Worm (Caenorhabditis elegans) whole organism, late embryonic: ENCODE measurements around the gene T16G12.12.
A peak's percentile ranks its signal among the peaks of the same experiment; 100 is the strongest.
"Not testable (repeated sequence)": the region's sequence is repeated elsewhere in the genome, so short reads cannot be mapped to it uniquely, and the experiment has no call there.

Experiments
- K02D7.2 ChIP-seq: sonication (generic microtip); optimal IDR thresholded peaks from 2 replicates; lab custom pipeline; 2017; ENCODE audit warnings: mild to moderate bottlenecking, missing genetic modification characterization, missing compliant biosample characterization
- K09A11.1 ChIP-seq: sonication (generic microtip); optimal IDR thresholded peaks from 2 replicates; lab custom pipeline; 2017; ENCODE audit warnings: antibody characterized with exemption, mild to moderate bottlenecking, missing genetic modification characterization, missing compliant biosample characterization; ENCODE audit not compliant: insufficient read depth
- ahr-1 ChIP-seq: sonication (generic microtip); optimal IDR thresholded peaks from 2 replicates; lab custom pipeline; 2016; ENCODE audit warnings: missing genetic modification characterization, missing compliant biosample characterization
- ama-1 ChIP-seq: fragments of 150-350 bp; optimal IDR thresholded peaks from 2 replicates; lab custom pipeline; 2014
- ceh-14 ChIP-seq: sonication (generic microtip); optimal IDR thresholded peaks from 2 replicates; lab custom pipeline; 2016; ENCODE audit warnings: missing genotype, missing genetic modification characterization, missing compliant biosample characterization
- ceh-18 ChIP-seq: sonication (generic microtip); optimal IDR thresholded peaks from 2 replicates; lab custom pipeline; 2016; ENCODE audit warnings: missing genetic modification characterization, missing compliant biosample characterization
- ceh-19 ChIP-seq: fragments of 200-800 bp; sonication (Bioruptor generic); optimal IDR thresholded peaks from 2 replicates; lab custom pipeline; 2018; ENCODE audit warnings: mild to moderate bottlenecking, missing genetic modification characterization, missing compliant biosample characterization
- ceh-24 ChIP-seq: sonication (generic microtip); optimal IDR thresholded peaks from 2 replicates; lab custom pipeline; 2016; ENCODE audit warnings: mild to moderate bottlenecking, missing genetic modification characterization, missing compliant biosample characterization
- ceh-31 ChIP-seq: sonication (generic microtip); optimal IDR thresholded peaks from 2 replicates; lab custom pipeline; 2016; ENCODE audit warnings: missing genetic modification characterization, missing compliant biosample characterization
- ceh-34 ChIP-seq: sonication (generic microtip); optimal IDR thresholded peaks from 2 replicates; lab custom pipeline; 2016; ENCODE audit warnings: mild to moderate bottlenecking, missing genetic modification characterization, missing compliant biosample characterization
- ceh-45 ChIP-seq: fragments of 200-800 bp; sonication (Bioruptor generic); IDR thresholded peaks from 2 replicates; pipeline ENCODE4 v1.3.6; 2022; ENCODE audit warnings: missing genetic modification reagents, missing genetic modification characterization, missing compliant biosample characterization
- ceh-9 ChIP-seq: sonication (generic microtip); optimal IDR thresholded peaks from 2 replicates; lab custom pipeline; 2016; ENCODE audit warnings: mild to moderate bottlenecking, missing genetic modification characterization, inconsistent platforms, missing compliant biosample characterization
- che-1 ChIP-seq: sonication (generic microtip); optimal IDR thresholded peaks from 2 replicates; lab custom pipeline; 2016; ENCODE audit warnings: mild to moderate bottlenecking, missing genetic modification characterization, missing compliant biosample characterization
- elt-2 ChIP-seq: sonication (generic microtip); optimal IDR thresholded peaks from 2 replicates; lab custom pipeline; 2016; ENCODE audit warnings: missing genetic modification reagents, missing genetic modification characterization, missing compliant biosample characterization
- elt-4 ChIP-seq: sonication (generic microtip); optimal IDR thresholded peaks from 2 replicates; lab custom pipeline; 2016; ENCODE audit warnings: missing genetic modification characterization, missing compliant biosample characterization
- ets-4 ChIP-seq: sonication (generic microtip); optimal IDR thresholded peaks from 2 replicates; lab custom pipeline; 2016; ENCODE audit warnings: missing genetic modification characterization, missing compliant biosample characterization
- eyg-1 ChIP-seq: sonication (generic microtip); optimal IDR thresholded peaks from 2 replicates; lab custom pipeline; 2016; ENCODE audit warnings: missing genotype, missing genetic modification characterization, missing compliant biosample characterization
- fax-1 ChIP-seq: sonication (generic microtip); optimal IDR thresholded peaks from 2 replicates; lab custom pipeline; 2016; ENCODE audit warnings: missing genotype, missing genetic modification characterization, missing compliant biosample characterization
- fkh-10 ChIP-seq: fragments of 150-350 bp; optimal IDR thresholded peaks from 2 replicates; lab custom pipeline; 2014; ENCODE audit warnings: missing biosample characterization, missing genetic modification reagents, missing genetic modification characterization
- hlh-13 ChIP-seq: fragments of 200-800 bp; sonication (Bioruptor generic); optimal IDR thresholded peaks from 2 replicates; lab custom pipeline; 2018; ENCODE audit warnings: mild to moderate bottlenecking, missing genetic modification characterization, missing compliant biosample characterization
- hlh-30 ChIP-seq: sonication (generic microtip); optimal IDR thresholded peaks from 2 replicates; lab custom pipeline; 2017; ENCODE audit warnings: antibody characterized with exemption, missing genetic modification characterization, missing compliant biosample characterization; ENCODE audit not compliant: insufficient read depth
- lim-6 ChIP-seq: sonication (generic microtip); optimal IDR thresholded peaks from 2 replicates; lab custom pipeline; 2016; ENCODE audit warnings: missing genetic modification characterization, missing compliant biosample characterization
- lin-11 ChIP-seq: fragments of 200-800 bp; sonication (Bioruptor generic); optimal IDR thresholded peaks from 2 replicates; lab custom pipeline; 2018; ENCODE audit warnings: mild to moderate bottlenecking, missing genetic modification characterization, missing compliant biosample characterization
- mec-3 ChIP-seq: sonication (generic microtip); optimal IDR thresholded peaks from 2 replicates; lab custom pipeline; 2016; ENCODE audit warnings: borderline replicate concordance, missing genetic modification characterization, missing compliant biosample characterization
- npax-4 ChIP-seq: sonication (generic microtip); optimal IDR thresholded peaks from 2 replicates; lab custom pipeline; 2016; ENCODE audit warnings: missing genetic modification characterization, missing compliant biosample characterization
- odd-2 ChIP-seq: sonication (generic microtip); optimal IDR thresholded peaks from 2 replicates; lab custom pipeline; 2017; ENCODE audit warnings: antibody characterized with exemption, mild to moderate bottlenecking, missing genetic modification characterization, missing compliant biosample characterization
- pax-1 ChIP-seq: fragments of 150-350 bp; optimal IDR thresholded peaks from 2 replicates; lab custom pipeline; 2014; ENCODE audit warnings: missing biosample characterization, missing genetic modification characterization
- pros-1 ChIP-seq: fragments of 150-350 bp; optimal IDR thresholded peaks from 2 replicates; lab custom pipeline; 2014; ENCODE audit warnings: missing biosample characterization, missing genetic modification reagents, missing genetic modification characterization
- sox-4 ChIP-seq: sonication (generic microtip); optimal IDR thresholded peaks from 2 replicates; lab custom pipeline; 2017; ENCODE audit warnings: mild to moderate bottlenecking, missing genetic modification characterization, inconsistent platforms, missing compliant biosample characterization
- tbx-2 ChIP-seq: sonication (generic microtip); optimal IDR thresholded peaks from 2 replicates; lab custom pipeline; 2016; ENCODE audit warnings: missing genetic modification characterization, missing compliant biosample characterization
- unc-55 ChIP-seq: sonication (generic microtip); optimal IDR thresholded peaks from 2 replicates; lab custom pipeline; 2017; ENCODE audit warnings: missing biosample characterization, missing genetic modification reagents, missing genetic modification characterization
- unc-86 ChIP-seq: sonication (generic microtip); optimal IDR thresholded peaks from 2 replicates; lab custom pipeline; 2016; ENCODE audit warnings: missing genetic modification characterization, missing compliant biosample characterization
- ztf-16 ChIP-seq: sonication (generic microtip); optimal IDR thresholded peaks from 2 replicates; lab custom pipeline; 2017; ENCODE audit warnings: missing genetic modification characterization, missing compliant biosample characterization

The T16G12.12 gene

DNA sequence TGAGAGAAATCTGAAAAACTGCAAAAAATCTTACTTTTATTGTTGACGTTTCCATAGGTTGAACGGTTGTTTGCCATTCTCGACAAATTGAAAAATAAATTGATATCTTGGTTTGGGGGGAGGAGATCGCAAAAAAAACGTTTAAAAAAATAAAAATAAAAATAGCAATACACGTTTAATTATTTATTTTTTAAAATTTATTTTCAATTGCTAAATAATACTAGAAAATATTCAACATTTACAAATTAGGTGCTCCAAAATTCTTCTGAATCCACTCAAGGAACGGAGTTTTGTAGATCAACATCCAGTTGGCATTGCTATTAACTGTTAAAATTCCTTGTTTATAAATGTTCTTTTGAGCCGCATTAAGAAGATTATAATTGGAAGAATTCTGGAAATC is 13.4 kb upstream of the T16G12.12 start, which contains the start of gene T16G12.7:
TSS of gene T16G12.7 (minus strand) at position 101 of the 400 bp plus-strand sequence.
- TF ChIP-seq elt-2 (tag; lab: Kevin White, UChicago) (no peak), eyg-1 (no peak), ets-4 (tag; lab: Kevin White, UChicago) (no peak), hlh-13 (GFP tag; lab: Kevin White, UChicago) (no peak), pros-1 (no peak), ceh-14 (tag; lab: Kevin White, UChicago) (no peak), unc-55 (GFP tag; lab: Kevin White, UChicago) (no peak), mec-3 (tag; lab: Kevin White, UChicago) (no peak), ceh-24 (tag; lab: Kevin White, UChicago) (no peak), ceh-19 (no peak), K02D7.2 (tag; lab: Kevin White, UChicago) (no peak), sox-4 (tag; lab: Kevin White, UChicago) (no peak)

DNA sequence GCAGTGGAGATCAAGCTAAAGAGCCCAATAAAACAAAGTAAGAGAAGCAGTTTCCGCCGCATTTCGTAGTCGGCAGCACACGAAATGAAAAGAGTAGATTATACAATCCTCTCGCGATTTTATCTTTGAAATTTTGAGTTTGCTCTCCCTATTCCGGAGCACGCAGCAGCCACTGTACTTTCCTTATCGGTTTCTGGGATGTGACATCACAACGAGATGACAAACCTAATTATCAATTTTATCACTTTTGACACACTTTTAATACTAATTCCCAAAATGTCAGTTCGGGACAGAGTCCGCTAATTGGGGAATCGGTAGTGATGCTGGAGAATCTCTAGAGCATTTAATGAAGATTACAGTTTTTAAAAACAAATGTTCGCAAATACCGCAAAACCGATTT is 3.7 kb upstream of the T16G12.12 start, which contains the start of gene T16G12.1:
TSS of gene T16G12.1 (minus strand) at position 176 of the 400 bp plus-strand sequence.
- TF ChIP-seq che-1 (tag; lab: Kevin White, UChicago), result no peak
- TF ChIP-seq elt-2 (tag; lab: Kevin White, UChicago), result peak; percentile 53

DNA sequence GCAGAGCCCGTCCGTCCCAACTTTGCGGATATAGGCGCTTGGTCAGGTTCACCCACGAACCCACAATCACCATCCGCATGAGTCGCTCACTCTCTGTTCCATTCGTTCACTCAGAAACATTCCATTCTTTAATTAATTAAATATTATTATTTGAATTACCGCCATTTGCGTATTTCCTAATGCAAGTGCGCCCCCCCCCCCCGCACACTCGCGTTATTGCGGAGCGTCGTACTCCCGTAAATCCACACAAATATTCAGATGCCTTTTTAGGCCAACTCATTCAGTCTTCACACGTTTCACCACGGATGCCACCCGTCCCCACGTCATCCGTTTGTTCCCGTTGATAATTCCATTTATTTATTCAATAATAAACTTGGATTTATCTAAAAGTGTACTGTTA is 3.1 kb upstream of the T16G12.12 start, which contains the start of gene T16G12.3:
TSS of gene T16G12.3 (plus strand) at position 301 of the 400 bp plus-strand sequence.
- not testable (repeated sequence) for TF ChIP-seq pax-1 (tag; lab: Kevin White, UChicago); fax-1 (tag; lab: Kevin White, UChicago); pros-1
- TF ChIP-seq, all 69 proteins: peak for 0; not testable (repeated sequence) for 69

DNA sequence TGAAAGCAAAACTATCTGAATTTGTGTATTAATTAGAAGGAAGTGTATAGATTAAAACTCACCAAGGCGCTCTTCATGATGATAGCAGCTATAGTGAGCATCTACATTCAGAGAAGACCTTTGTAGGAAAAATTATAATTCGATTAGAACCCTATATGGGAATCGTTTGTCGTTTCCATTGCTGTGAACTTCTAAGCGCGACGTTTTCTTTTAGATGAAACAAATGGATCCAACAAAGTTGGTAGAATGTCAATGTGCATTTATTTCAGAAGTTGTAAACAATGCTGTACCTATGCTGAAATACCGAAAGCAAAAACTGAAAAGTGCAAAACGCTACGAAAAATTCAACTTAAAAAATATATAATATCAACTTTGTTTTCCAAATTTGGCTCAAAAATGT is 2.6 kb downstream of the T16G12.12 start, which contains the start of gene T16G12.10:
TSS of gene T16G12.10 (minus strand) at position 101 of the 400 bp plus-strand sequence.
- TF ChIP-seq ceh-18, result no peak
- TF ChIP-seq unc-86, result no peak
- TF ChIP-seq ceh-31 (tag; lab: Kevin White, UChicago), result no peak
- no peak for TF ChIP-seq tbx-2 (tag; lab: Kevin White, UChicago)
- no peak for TF ChIP-seq ets-4 (tag; lab: Kevin White, UChicago)
- TF ChIP-seq ama-1 (lab: Kevin White, UChicago), result no peak
- no peak for TF ChIP-seq ahr-1 (tag; lab: Kevin White, UChicago)
- no peak for TF ChIP-seq odd-2 (tag; lab: Kevin White, UChicago)
- no peak for TF ChIP-seq fkh-10 (GFP tag; lab: Kevin White, UChicago)

DNA sequence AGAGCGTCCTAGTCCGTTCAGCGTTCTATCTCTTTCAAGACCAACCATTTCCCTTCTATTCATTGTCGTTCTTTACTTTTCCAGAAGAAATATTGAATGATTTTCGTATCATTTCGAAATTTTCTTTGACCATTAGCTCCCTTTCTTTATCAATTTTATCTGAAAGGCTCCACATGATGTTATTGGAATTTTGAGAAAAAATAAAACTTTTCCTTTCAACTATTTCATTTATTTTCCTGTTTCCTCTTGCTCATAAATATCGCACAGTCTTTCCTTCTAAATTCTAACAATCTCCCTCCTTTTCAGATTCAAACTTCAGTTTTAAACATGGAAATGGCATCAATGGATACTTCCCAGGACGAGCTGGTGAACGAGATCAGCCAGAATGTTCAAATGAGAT is 4.1 kb downstream of the T16G12.12 start, which contains the start of gene T16G12.4:
TSS of gene T16G12.4 (plus strand) at position 301 of the 400 bp plus-strand sequence.
- TF ChIP-seq ceh-24 (tag; lab: Kevin White, UChicago) (no peak), ceh-34 (no peak), unc-86 (no peak), lin-11 (tag; lab: Kevin White, UChicago) (no peak), ztf-16 (tag; lab: Kevin White, UChicago) (no peak), tbx-2 (tag; lab: Kevin White, UChicago) (no peak)

DNA sequence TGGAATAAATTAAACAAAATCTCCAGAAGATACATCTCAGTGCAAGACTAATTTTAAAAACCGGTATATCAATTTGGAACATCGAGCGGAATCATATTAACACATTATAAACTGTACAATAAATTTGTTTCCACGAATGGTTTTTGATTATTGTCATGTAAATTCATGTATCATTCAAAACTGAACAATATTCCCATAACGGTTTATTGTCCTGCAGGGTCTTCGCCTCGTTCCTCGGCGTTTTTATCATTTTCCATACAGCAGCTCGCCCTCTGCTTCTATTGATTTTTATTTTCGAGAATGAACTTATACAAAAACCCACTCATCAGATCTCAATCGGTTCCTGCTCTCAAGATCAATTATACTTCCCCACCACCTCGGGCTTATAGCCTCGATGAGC is 5.6 kb downstream of the T16G12.12 start, which contains the start of gene T16G12.8:
TSS of gene T16G12.8 (plus strand) at position 301 of the 400 bp plus-strand sequence.
- TF ChIP-seq odd-2 (tag; lab: Kevin White, UChicago) (no peak), ahr-1 (tag; lab: Kevin White, UChicago) (no peak), hlh-30 (tag; lab: Kevin White, UChicago) (no peak), lim-6 (tag; lab: Kevin White, UChicago) (no peak), npax-4 (tag; lab: Kevin White, UChicago) (no peak), ceh-45 (no peak), elt-4 (tag; lab: Kevin White, UChicago) (no peak), K09A11.1 (tag; lab: Kevin White, UChicago) (no peak), ceh-9 (tag; lab: Kevin White, UChicago) (no peak)
- TF ChIP-seq, all 69 proteins: peak for 0
